Worm (Caenorhabditis elegans) whole organism, young adult: ENCODE measurements around the gene hst-2.

Source experiments
- C17E4.6 ChIP-seq: fragments of 200-800 bp; sonication (Bioruptor generic); IDR thresholded peaks from 2 replicates; pipeline ENCODE4 v1.3.6; 2022; ENCODE audit warnings: missing genetic modification reagents, missing genetic modification characterization, missing compliant biosample characterization
- D2030.7 ChIP-seq: fragments of 200-800 bp; sonication (Bioruptor generic); IDR thresholded peaks from 2 replicates; pipeline ENCODE4 v1.3.6; 2022; ENCODE audit warnings: missing genetic modification reagents, missing genetic modification characterization, missing compliant biosample characterization
- F10E7.11 ChIP-seq: sonication (generic microtip); optimal IDR thresholded peaks from 2 replicates; lab custom pipeline; 2017; ENCODE audit warnings: mild to moderate bottlenecking, missing genetic modification characterization, moderate library complexity, missing compliant biosample characterization
- F23B12.7 ChIP-seq: sonication (generic microtip); optimal IDR thresholded peaks from 2 replicates; lab custom pipeline; 2017; ENCODE audit warnings: missing genetic modification characterization, mild to moderate bottlenecking, missing compliant biosample characterization, antibody characterized with exemption, moderate library complexity; ENCODE audit not compliant: insufficient read depth
- F39B2.1 ChIP-seq: fragments of 200-800 bp; sonication (Bioruptor generic); IDR thresholded peaks from 2 replicates; pipeline ENCODE4 v1.3.6; 2022; ENCODE audit warnings: missing genetic modification reagents, missing genetic modification characterization, missing compliant biosample characterization
- K11D2.4 ChIP-seq: fragments of 200-800 bp; sonication (Bioruptor generic); IDR thresholded peaks from 2 replicates; pipeline ENCODE4 v1.3.6; 2022; ENCODE audit warnings: missing genetic modification reagents, missing genetic modification characterization, missing compliant biosample characterization
- K12H6.12 ChIP-seq: fragments of 200-800 bp; sonication (Bioruptor generic); optimal IDR thresholded peaks from 2 replicates; lab custom pipeline; 2018; ENCODE audit warnings: mild to moderate bottlenecking, missing genetic modification characterization, missing compliant biosample characterization
- attf-5 ChIP-seq: fragments of 200-800 bp; sonication (Bioruptor generic); optimal IDR thresholded peaks from 2 replicates; lab custom pipeline; 2018; ENCODE audit warnings: mild to moderate bottlenecking, missing genetic modification characterization, missing compliant biosample characterization
- cebp-1 ChIP-seq, 2 experiments: fragments of 200-800 bp in 1 of 2; sonication (Bioruptor generic) in 1 of 2; sonication (generic microtip) in 1 of 2; IDR thresholded peaks in 1 of 2; optimal IDR thresholded peaks in 1 of 2; 2 replicates each; pipeline versions ENCODE4 v1.3.6 to Lab custom; 2017 to 2022; ENCODE audit warnings: missing compliant biosample characterization in 2 of 2, missing genetic modification characterization in 2 of 2, mild to moderate bottlenecking in 1 of 2, missing genetic modification reagents in 1 of 2, moderate library complexity in 1 of 2
- cebp-2 ChIP-seq: fragments of 200-800 bp; sonication (Bioruptor generic); IDR thresholded peaks from 2 replicates; pipeline ENCODE4 v1.3.6; 2022; ENCODE audit warnings: missing genetic modification characterization, missing compliant biosample characterization
- ceh-100 ChIP-seq: fragments of 200-800 bp; sonication (Bioruptor generic); IDR thresholded peaks from 2 replicates; pipeline ENCODE4 v1.3.6; 2022; ENCODE audit warnings: missing genetic modification reagents, missing genetic modification characterization, missing compliant biosample characterization
- ceh-40 ChIP-seq: fragments of 200-800 bp; sonication (Bioruptor generic); IDR thresholded peaks from 2 replicates; pipeline ENCODE4 v1.3.6; 2022; ENCODE audit warnings: missing genetic modification characterization, missing compliant biosample characterization
- egl-44 ChIP-seq: fragments of 200-800 bp; sonication (Bioruptor generic); IDR thresholded peaks from 2 replicates; pipeline ENCODE4 v1.3.6; 2022; ENCODE audit warnings: missing genetic modification reagents, missing genetic modification characterization, missing compliant biosample characterization
- egrh-3 ChIP-seq: fragments of 200-800 bp; sonication (Bioruptor generic); IDR thresholded peaks from 2 replicates; pipeline ENCODE4 v1.3.6; 2022; ENCODE audit warnings: missing genetic modification reagents, missing genetic modification characterization, missing compliant biosample characterization
- ekl-4 ChIP-seq: fragments of 200-800 bp; sonication (Bioruptor generic); IDR thresholded peaks from 2 replicates; pipeline ENCODE4 v1.3.6; 2022; ENCODE audit warnings: missing genetic modification reagents, missing genetic modification characterization, missing compliant biosample characterization
- ets-4 ChIP-seq: fragments of 200-800 bp; sonication (Bioruptor generic); optimal IDR thresholded peaks from 2 replicates; lab custom pipeline; 2018; ENCODE audit warnings: mild to moderate bottlenecking, missing genetic modification characterization, missing compliant biosample characterization
- lag-1 ChIP-seq: fragments of 200-800 bp; sonication (Bioruptor generic); IDR thresholded peaks from 2 replicates; pipeline ENCODE4 v1.3.6; 2022; ENCODE audit warnings: missing genetic modification reagents, missing genetic modification characterization, missing compliant biosample characterization
- lin-26 ChIP-seq: fragments of 200-800 bp; sonication (Bioruptor generic); IDR thresholded peaks from 2 replicates; pipeline ENCODE4 v1.3.6; 2022; ENCODE audit warnings: missing genetic modification reagents, missing genetic modification characterization, missing compliant biosample characterization
- lir-1 ChIP-seq: fragments of 200-800 bp; sonication (Bioruptor generic); conservative IDR thresholded peaks from 2 replicates; pipeline ENCODE4 v1.3.6; 2022; ENCODE audit warnings: missing genetic modification reagents, missing genetic modification characterization, missing compliant biosample characterization
- lsy-27 ChIP-seq: sonication (generic microtip); optimal IDR thresholded peaks from 2 replicates; lab custom pipeline; 2017; ENCODE audit warnings: missing genetic modification characterization, mild to moderate bottlenecking, missing compliant biosample characterization, antibody characterized with exemption, missing genotype, borderline replicate concordance; ENCODE audit not compliant: insufficient read depth
- madf-10 ChIP-seq: sonication (generic microtip); optimal IDR thresholded peaks from 2 replicates; lab custom pipeline; 2016; ENCODE audit warnings: mild to moderate bottlenecking, missing genetic modification characterization, missing compliant biosample characterization
- mcd-1 ChIP-seq: fragments of 200-800 bp; sonication (Bioruptor generic); IDR thresholded peaks from 2 replicates; pipeline ENCODE4 v1.3.6; 2022; ENCODE audit warnings: missing genetic modification reagents, missing genetic modification characterization, missing compliant biosample characterization
- nhr-120 ChIP-seq: fragments of 200-800 bp; sonication (Bioruptor generic); IDR thresholded peaks from 2 replicates; pipeline ENCODE4 v1.3.6; 2022; ENCODE audit warnings: missing genetic modification characterization, missing compliant biosample characterization
- nhr-90 ChIP-seq: sonication (generic microtip); optimal IDR thresholded peaks from 2 replicates; lab custom pipeline; 2016; ENCODE audit warnings: missing genotype, mild to moderate bottlenecking, missing genetic modification characterization, missing compliant biosample characterization
- sdz-38 ChIP-seq: sonication (generic microtip); optimal IDR thresholded peaks from 2 replicates; lab custom pipeline; 2016; ENCODE audit warnings: missing genotype, missing genetic modification characterization, missing compliant biosample characterization
- sea-2 ChIP-seq: fragments of 200-800 bp; sonication (Bioruptor generic); IDR thresholded peaks from 2 replicates; pipeline ENCODE4 v1.3.6; 2022; ENCODE audit warnings: missing genetic modification characterization, missing compliant biosample characterization
- sptf-2 ChIP-seq: fragments of 200-800 bp; sonication (Bioruptor generic); optimal IDR thresholded peaks from 2 replicates; lab custom pipeline; 2018; ENCODE audit warnings: mild to moderate bottlenecking, missing genetic modification characterization, missing compliant biosample characterization
- zfh-2 ChIP-seq: fragments of 200-800 bp; sonication (Bioruptor generic); conservative IDR thresholded peaks from 2 replicates; pipeline ENCODE4 v1.3.6; 2022; ENCODE audit warnings: missing genetic modification reagents, missing genetic modification characterization, missing compliant biosample characterization
- zim-3 ChIP-seq: sonication (generic microtip); optimal IDR thresholded peaks from 2 replicates; lab custom pipeline; 2017; ENCODE audit warnings: mild to moderate bottlenecking, missing genetic modification characterization, moderate library complexity, missing compliant biosample characterization
- ztf-22 ChIP-seq: fragments of 200-800 bp; sonication (Bioruptor generic); optimal IDR thresholded peaks from 2 replicates; lab custom pipeline; 2018; ENCODE audit warnings: mild to moderate bottlenecking, missing genetic modification characterization, moderate library complexity, missing compliant biosample characterization
- ztf-28 ChIP-seq: fragments of 200-800 bp; sonication (Bioruptor generic); IDR thresholded peaks from 2 replicates; pipeline ENCODE4 v1.3.6; 2022; ENCODE audit warnings: missing genetic modification reagents, missing genetic modification characterization, missing compliant biosample characterization
- ztf-6 ChIP-seq: fragments of 200-800 bp; sonication (Bioruptor generic); IDR thresholded peaks from 2 replicates; pipeline ENCODE4 v1.3.6; 2022; ENCODE audit warnings: missing genetic modification reagents, missing genetic modification characterization, missing compliant biosample characterization

hst-2 gene

DNA sequence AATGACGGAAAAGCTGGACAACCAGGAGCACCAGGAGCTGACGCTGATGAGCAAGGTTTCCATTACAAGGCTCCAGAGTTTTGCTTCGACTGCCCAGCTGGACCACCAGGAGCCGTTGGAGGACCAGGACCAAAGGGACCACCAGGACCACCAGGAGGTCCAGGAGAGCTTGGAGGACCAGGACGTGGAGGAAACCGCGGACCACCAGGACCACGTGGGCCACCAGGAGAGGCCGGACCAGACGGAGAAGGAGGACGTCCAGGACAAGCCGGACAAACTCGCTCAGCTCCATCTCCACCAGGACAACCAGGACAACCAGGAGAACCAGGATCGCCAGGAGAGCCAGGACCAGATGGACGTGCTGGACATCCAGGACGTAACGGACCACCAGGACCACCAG lies 5.0 kb downstream of the hst-2 start:
- peak; percentile 88; the same call in 1 of the 2 replicates for TF ChIP-seq egrh-3 (GFP tag; lab: Robert Waterston, UW)
- TF ChIP-seq zfh-2 (GFP tag; lab: Robert Waterston, UW): peak; percentile 72
- TF ChIP-seq mcd-1: 0 out of 2 replicates have a peak, but pooled peaks have one; percentile 31

DNA sequence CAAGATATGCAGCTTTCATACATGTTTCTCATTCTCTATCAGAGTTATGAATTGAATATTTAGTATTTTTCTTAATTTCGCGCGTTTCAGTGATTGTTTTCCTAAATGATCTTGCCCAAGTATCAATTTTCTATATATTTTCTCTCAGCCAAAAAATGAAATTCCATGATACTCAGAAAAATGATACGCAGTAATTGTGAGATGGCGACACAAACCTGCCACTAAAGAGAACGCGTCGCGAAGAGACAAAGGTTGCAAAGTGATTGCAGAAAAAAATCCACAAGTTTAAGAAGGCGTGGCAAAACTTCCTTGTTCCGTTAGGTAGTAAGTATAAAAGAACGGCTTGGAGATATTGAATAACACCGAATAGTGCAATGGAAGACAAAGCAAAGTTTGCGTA lies 5.8 kb downstream of the hst-2 start, which contains the start of gene col-179:
Gene col-179, plus strand, starts transcription at position 301 of the 400 bp plus-strand sequence.
- TF ChIP-seq sptf-2 (GFP tag; lab: Kevin White, UChicago) (no peak), cebp-2 (GFP tag; lab: Robert Waterston, UW) (no peak)
- TF ChIP-seq, all 124 proteins: peak for 0

DNA sequence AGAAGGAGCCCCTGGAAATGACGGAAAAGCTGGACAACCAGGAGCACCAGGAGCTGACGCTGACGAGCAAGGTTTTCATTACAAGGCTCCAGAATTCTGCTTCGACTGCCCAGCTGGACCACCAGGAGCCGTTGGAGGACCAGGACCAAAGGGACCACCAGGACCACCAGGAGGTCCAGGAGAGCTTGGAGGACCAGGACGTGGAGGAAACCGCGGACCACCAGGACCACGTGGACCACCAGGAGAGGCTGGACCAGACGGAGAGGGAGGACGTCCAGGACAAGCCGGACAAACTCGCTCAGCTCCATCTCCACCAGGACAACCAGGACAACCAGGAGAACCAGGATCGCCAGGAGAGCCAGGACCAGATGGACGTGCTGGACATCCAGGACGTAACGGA lies 7.1 kb downstream of the hst-2 start:
- TF ChIP-seq egrh-3 (GFP tag; lab: Robert Waterston, UW) (peak; percentile 85; the same call in 1 of the 2 replicates), zfh-2 (GFP tag; lab: Robert Waterston, UW) (peak; percentile 68; the same call in 1 of the 2 replicates), ztf-28 (GFP tag; lab: Robert Waterston, UW) (0 out of 2 replicates have a peak, but pooled peaks have one; percentile 51)

DNA sequence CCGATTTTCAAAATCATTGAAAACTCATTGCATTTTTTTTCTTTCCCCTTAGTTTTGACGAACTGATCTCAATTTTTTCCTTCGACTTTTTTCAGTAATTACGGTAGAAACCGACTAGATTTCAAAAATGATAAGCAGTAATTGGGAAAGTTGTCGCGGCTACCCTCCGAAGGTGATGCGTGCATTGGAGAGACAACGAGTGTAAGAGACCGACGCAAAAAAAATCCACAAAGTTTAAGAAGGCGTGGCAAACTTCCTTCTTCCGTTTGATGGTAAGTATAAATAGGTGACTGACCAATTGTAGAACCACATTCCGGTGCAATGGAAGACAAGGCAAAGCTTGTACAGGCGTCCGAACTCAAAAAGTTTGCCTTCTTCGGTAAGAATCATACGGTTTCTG lies 7.8 kb downstream of the hst-2 start, which contains the start of gene col-178:
Gene col-178, plus strand, starts transcription at position 301 of the 400 bp plus-strand sequence.
- no peak for TF ChIP-seq lin-26 (GFP tag; lab: Robert Waterston, UW)
- TF ChIP-seq egl-44 (GFP tag; lab: Robert Waterston, UW): no peak
- TF ChIP-seq ztf-6: no peak
- TF ChIP-seq ceh-40 (GFP tag; lab: Robert Waterston, UW): no peak
- no peak for TF ChIP-seq cebp-1 (GFP tag; IDR thresholded peaks at IDR 0.05; lab: Robert Waterston, UW)
- no peak for TF ChIP-seq cebp-1 (tag; optimal IDR thresholded peaks at IDR 0.05; lab: Kevin White, UChicago)
- no peak for TF ChIP-seq F39B2.1 (GFP tag; lab: Robert Waterston, UW)
- no peak for TF ChIP-seq attf-5 (GFP tag; lab: Kevin White, UChicago)
- no peak for TF ChIP-seq zfh-2 (GFP tag; lab: Robert Waterston, UW)
- no peak for TF ChIP-seq ceh-100 (GFP tag; lab: Robert Waterston, UW)
- no peak for TF ChIP-seq nhr-120
- no peak for TF ChIP-seq nhr-90 (tag; lab: Kevin White, UChicago)
- no peak for TF ChIP-seq K11D2.4 (GFP tag; lab: Robert Waterston, UW)
- TF ChIP-seq ztf-22 (GFP tag; lab: Kevin White, UChicago): no peak
- TF ChIP-seq ets-4 (GFP tag; lab: Kevin White, UChicago): no peak
- TF ChIP-seq F10E7.11: no peak
- no peak for TF ChIP-seq zim-3

ce11 chrX:11196741-11197140 lies 10.2 kb downstream of the hst-2 start, which contains the start of gene C34F6.1:
Gene C34F6.1 (minus strand): TSS chrX:11196841.
- TF ChIP-seq madf-10 (tag; lab: Kevin White, UChicago) (no peak), C17E4.6 (GFP tag; lab: Robert Waterston, UW) (no peak), lir-1 (GFP tag; lab: Robert Waterston, UW) (no peak), K12H6.12 (tag; lab: Kevin White, UChicago) (no peak)
- TF ChIP-seq, all 124 proteins: peak for 0

DNA sequence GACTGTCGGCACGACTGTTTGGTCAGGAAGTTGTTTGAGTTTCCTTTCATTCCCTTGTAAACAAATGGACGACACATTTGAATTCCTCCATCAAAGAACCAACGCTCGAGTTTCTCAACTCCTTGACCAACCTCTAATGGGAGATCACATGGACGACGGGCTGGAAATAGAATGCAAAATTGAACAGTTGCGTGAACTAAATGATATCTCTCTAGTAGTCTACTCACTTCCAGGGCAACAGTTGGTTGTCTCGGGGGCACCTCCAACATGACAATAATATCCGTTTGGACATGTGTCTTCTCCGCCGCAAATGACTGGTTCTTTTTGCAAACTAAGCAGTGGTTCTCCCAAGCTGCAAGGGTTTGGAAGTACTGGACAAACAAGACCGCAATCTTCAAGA lies 13.3 kb downstream of the hst-2 start:
- TF ChIP-seq F23B12.7 (no peak), cebp-2 (GFP tag; lab: Robert Waterston, UW) (no peak), ztf-28 (GFP tag; lab: Robert Waterston, UW) (no peak), sea-2 (GFP tag; lab: Robert Waterston, UW) (no peak), lag-1 (GFP tag; lab: Robert Waterston, UW) (no peak), D2030.7 (no peak), ekl-4 (no peak), lsy-27 (tag; lab: Kevin White, UChicago) (no peak), sdz-38 (tag; lab: Kevin White, UChicago) (no peak)
